Fruit fly (Drosophila melanogaster): Measurements from ENCODE around the gene CG16721.

- TF ChIP-seq psq (optimal IDR thresholded peaks at IDR 0.05), result no peak
- no peak for TF ChIP-seq EcR (GFP tag; optimal IDR thresholded peaks at IDR 0.05)
These were observed 12.8 kb downstream of the CG16721 start for dm6 chrX:5892512-5892911.

Data from whole organism.